Fruit fly (Drosophila melanogaster) whole organism, wandering third instar larva: ENCODE data around the gene CG7333.

Experiments used
- Abd-B ChIP-seq: fragments of >200 bp; optimal IDR thresholded peaks from 2 replicates; lab custom pipeline; 2017; ENCODE audit warnings: missing biosample characterization, missing genetic modification characterization
- CG32264 ChIP-seq: fragments of 200-800 bp; sonication (Bioruptor generic); optimal IDR thresholded peaks from 2 replicates; lab custom pipeline; 2016; ENCODE audit warnings: missing biosample characterization, missing genetic modification characterization
- CG9705 ChIP-seq: fragments of 200-800 bp; sonication (Bioruptor generic); optimal IDR thresholded peaks from 2 replicates; lab custom pipeline; 2018; ENCODE audit warnings: missing biosample characterization, mild to moderate bottlenecking, missing genetic modification characterization
- Dfd ChIP-seq: fragments of >200 bp; optimal IDR thresholded peaks from 2 replicates; lab custom pipeline; 2017; ENCODE audit warnings: missing biosample characterization, missing genetic modification characterization
- Dif ChIP-seq: fragments of 200-275, 200-300 bp; sonication (Bioruptor generic); optimal IDR thresholded peaks from 2 replicates; lab custom pipeline; 2018; ENCODE audit warnings: missing biosample characterization, missing genetic modification characterization; ENCODE audit not compliant: partially characterized antibody
- GATAd ChIP-seq: sonication (Bioruptor generic); optimal IDR thresholded peaks from 2 replicates; lab custom pipeline; 2016; ENCODE audit warnings: missing biosample characterization, missing genetic modification characterization
- HLH106 ChIP-seq: fragments of 200-800 bp; optimal IDR thresholded peaks from 3 replicates; lab custom pipeline; 2019; ENCODE audit warnings: missing biosample characterization, mild to moderate bottlenecking, missing genetic modification characterization, moderate library complexity
- Hnf4 ChIP-seq: fragments of 200-800 bp; sonication (Bioruptor generic); optimal IDR thresholded peaks from 2 replicates; lab custom pipeline; 2016; ENCODE audit warnings: missing biosample characterization, mild to moderate bottlenecking, missing genetic modification characterization
- Hr78 ChIP-seq: fragments of >200 bp; optimal IDR thresholded peaks from 2 replicates; lab custom pipeline; 2017; ENCODE audit warnings: missing biosample characterization, missing genetic modification characterization
- Hr83 ChIP-seq: fragments of 200-300 bp; sonication (Bioruptor generic); optimal IDR thresholded peaks from 2 replicates; lab custom pipeline; 2016; ENCODE audit warnings: missing biosample characterization, mild to moderate bottlenecking, missing genetic modification characterization, moderate library complexity; ENCODE audit not compliant: poor library complexity, severe bottlenecking
- Jra ChIP-seq: sonication (Bioruptor generic); optimal IDR thresholded peaks from 2 replicates; lab custom pipeline; 2016; ENCODE audit warnings: missing biosample characterization, missing genetic modification characterization
- Mio ChIP-seq: sonication (Bioruptor generic); optimal IDR thresholded peaks from 2 replicates; lab custom pipeline; 2016; ENCODE audit warnings: missing biosample characterization, missing genetic modification characterization
- Myc ChIP-seq: fragments of >200 bp; optimal IDR thresholded peaks from 2 replicates; lab custom pipeline; 2017
- N ChIP-seq: fragments of >200 bp; optimal IDR thresholded peaks from 2 replicates; lab custom pipeline; 2018; ENCODE audit warnings: missing biosample characterization, missing external identifiers, missing genetic modification characterization
- OdsH ChIP-seq: fragments of 200-800 bp; sonication (Bioruptor generic); optimal IDR thresholded peaks from 2 replicates; lab custom pipeline; 2016; ENCODE audit warnings: missing biosample characterization, mild to moderate bottlenecking, missing genetic modification characterization
- Rel ChIP-seq, 2 experiments: fragments of 200-800 bp; sonication (Bioruptor generic) in 1 of 2; optimal IDR thresholded peaks; 2 replicates in 1 of 2; 3 replicates in 1 of 2; lab custom pipeline; 2016 to 2019; ENCODE audit warnings: mild to moderate bottlenecking in 2 of 2, missing biosample characterization in 2 of 2, missing genetic modification characterization in 2 of 2, moderate library complexity in 1 of 2
- Sp1 ChIP-seq: fragments of 200-800 bp; sonication (Bioruptor generic); optimal IDR thresholded peaks from 3 replicates; lab custom pipeline; 2019; ENCODE audit warnings: missing biosample characterization, mild to moderate bottlenecking, missing genetic modification characterization, moderate library complexity
- Vsx2 ChIP-seq: fragments of 200-300, 225-300 bp; sonication (Bioruptor generic); optimal IDR thresholded peaks from 2 replicates; lab custom pipeline; 2018; ENCODE audit warnings: missing biosample characterization, missing genetic modification characterization; ENCODE audit not compliant: partially characterized antibody
- br ChIP-seq: fragments of 200-800 bp; sonication (Bioruptor generic); optimal IDR thresholded peaks from 2 replicates; lab custom pipeline; 2016; ENCODE audit warnings: missing biosample characterization, missing genetic modification characterization
- brk ChIP-seq: fragments of 200-800 bp; sonication (Bioruptor generic); optimal IDR thresholded peaks from 2 replicates; lab custom pipeline; 2016; ENCODE audit warnings: missing biosample characterization, mild to moderate bottlenecking, missing genetic modification characterization
- dl ChIP-seq, 2 experiments: fragments of 175-275, 200-275 bp in 1 of 2; fragments of 200-275 bp in 1 of 2; sonication (Bioruptor generic); optimal IDR thresholded peaks; lab custom pipeline; 2018; ENCODE audit warnings: mild to moderate bottlenecking in 2 of 2, missing biosample characterization in 2 of 2, missing genetic modification characterization in 2 of 2, moderate library complexity in 2 of 2; ENCODE audit not compliant: partially characterized antibody in 2 of 2, insufficient read depth in 1 of 2
- dmrt93B ChIP-seq: fragments of 200-800 bp; sonication (Bioruptor generic); optimal IDR thresholded peaks from 2 replicates; lab custom pipeline; 2018; ENCODE audit warnings: missing biosample characterization, mild to moderate bottlenecking, missing genetic modification characterization
- dsf ChIP-seq: sonication (Bioruptor generic); optimal IDR thresholded peaks from 2 replicates; lab custom pipeline; 2016; ENCODE audit warnings: missing biosample characterization, missing genetic modification characterization, borderline replicate concordance
- ey ChIP-seq: fragments of 200-800 bp; sonication (Bioruptor generic); optimal IDR thresholded peaks from 2 replicates; lab custom pipeline; 2016; ENCODE audit warnings: missing biosample characterization, missing genetic modification characterization
- foxo ChIP-seq, 2 experiments: fragments of 200-800 bp; sonication (Bioruptor generic); optimal IDR thresholded peaks; 2 replicates in 1 of 2; 3 replicates in 1 of 2; lab custom pipeline; 2016 to 2017; ENCODE audit warnings: missing biosample characterization in 2 of 2, missing genetic modification characterization in 2 of 2
- fru ChIP-seq: fragments of 200-800 bp; sonication (Bioruptor generic); optimal IDR thresholded peaks from 3 replicates; lab custom pipeline; 2016; ENCODE audit warnings: missing biosample characterization, mild to moderate bottlenecking, missing genetic modification characterization
- h ChIP-seq: fragments of 200-800 bp; sonication (Bioruptor generic); optimal IDR thresholded peaks from 3 replicates; lab custom pipeline; 2016; ENCODE audit warnings: missing biosample characterization, mild to moderate bottlenecking, missing genetic modification characterization
- jim ChIP-seq: fragments of 175-275, 200-325 bp; sonication (Bioruptor generic); optimal IDR thresholded peaks from 2 replicates; lab custom pipeline; 2016; ENCODE audit warnings: missing biosample characterization, mild to moderate bottlenecking, missing genetic modification characterization
- pan ChIP-seq: fragments of >200 bp; optimal IDR thresholded peaks from 2 replicates; lab custom pipeline; 2017
- psq ChIP-seq: fragments of 200-800 bp; sonication (Bioruptor generic); optimal IDR thresholded peaks from 3 replicates; lab custom pipeline; 2017; ENCODE audit warnings: missing biosample characterization, mild to moderate bottlenecking, missing genetic modification characterization, moderate library complexity
- rgr ChIP-seq: fragments of 200-800 bp; sonication (Bioruptor generic); optimal IDR thresholded peaks from 3 replicates; lab custom pipeline; 2016; ENCODE audit warnings: missing biosample characterization, mild to moderate bottlenecking, missing genetic modification characterization
- sage ChIP-seq: fragments of 200-800 bp; sonication (Bioruptor generic); optimal IDR thresholded peaks from 2 replicates; lab custom pipeline; 2016; ENCODE audit warnings: missing biosample characterization, mild to moderate bottlenecking, missing genetic modification characterization
- sv ChIP-seq: fragments of 200-800 bp; sonication (Bioruptor generic); optimal IDR thresholded peaks from 3 replicates; lab custom pipeline; 2016; ENCODE audit warnings: missing biosample characterization, missing genetic modification characterization
- tai ChIP-seq: sonication (Bioruptor generic); optimal IDR thresholded peaks from 2 replicates; lab custom pipeline; 2016; ENCODE audit warnings: missing biosample characterization, missing genetic modification characterization
- usp ChIP-seq: fragments of >200 bp; optimal IDR thresholded peaks from 2 replicates; lab custom pipeline; 2017; ENCODE audit warnings: missing biosample characterization, missing genetic modification characterization
- woc ChIP-seq: sonication (Bioruptor generic); optimal IDR thresholded peaks from 2 replicates; lab custom pipeline; 2016; ENCODE audit warnings: missing biosample characterization, mild to moderate bottlenecking, missing genetic modification characterization

Gene CG7333

dm6 chr3R:19634649-19635048 lies 34.2 kb downstream of the CG7333 start, which contains the start of gene CG34138:
CG34138 (plus strand) TSS chr3R:19634949.
- TF ChIP-seq Dif (GFP tag; lab: Kevin White, UChicago) (no peak), h (GFP tag; lab: Kevin White, UChicago) (no peak), brk (GFP tag; lab: Kevin White, UChicago) (no peak), psq (GFP tag; lab: Kevin White, UChicago) (no peak), Mio (GFP tag; lab: Kevin White, UChicago) (no peak), rgr (GFP tag; lab: Kevin White, UChicago) (no peak), woc (no peak), GATAd (GFP tag; lab: Kevin White, UChicago) (no peak), ey (GFP tag; lab: Kevin White, UChicago) (no peak), N (GFP tag; lab: Kevin White, UChicago) (no peak), dsf (GFP tag; lab: Kevin White, UChicago) (no peak), CG9705 (GFP tag; lab: Kevin White, UChicago) (no peak), OdsH (GFP tag; lab: Kevin White, UChicago) (no peak), foxo (GFP tag; optimal IDR thresholded peaks at IDR 0.05; lab: Kevin White, UChicago) (no peak)

dm6 chr3R:19638004-19638403 lies 37.6 kb downstream of the CG7333 start:
- TF ChIP-seq ey (GFP tag; lab: Kevin White, UChicago) (no peak), GATAd (GFP tag; lab: Kevin White, UChicago) (no peak), fru (GFP tag; lab: Kevin White, UChicago) (no peak)

- TF ChIP-seq tai (GFP tag; lab: Kevin White, UChicago) (no peak), ey (GFP tag; lab: Kevin White, UChicago) (no peak), h (GFP tag; lab: Kevin White, UChicago) (no peak), CG9705 (GFP tag; lab: Kevin White, UChicago) (no peak), brk (GFP tag; lab: Kevin White, UChicago) (no peak), sv (GFP tag; lab: Kevin White, UChicago) (no peak), Mio (GFP tag; lab: Kevin White, UChicago) (no peak), Dif (GFP tag; lab: Kevin White, UChicago) (peak; percentile 12), br (peak; percentile 30), dmrt93B (GFP tag; lab: Kevin White, UChicago) (no peak), woc (no peak), Myc (lab: Kevin White, UChicago) (no peak), Rel (GFP tag; optimal IDR thresholded peaks at IDR 0.05; lab: Kevin White, UChicago) (no peak), Rel (tag; optimal IDR thresholded peaks at IDR 0.05; lab: Kevin White, UChicago) (peak; percentile 93), GATAd (GFP tag; lab: Kevin White, UChicago) (no peak), rgr (GFP tag; lab: Kevin White, UChicago) (no peak), Abd-B (no peak), dl (GFP tag; optimal IDR thresholded peaks at IDR 0.05; lab: Kevin White, UChicago; ENCODE audit: insufficient read depth in 1 of 2, partially characterized antibody in 2 of 2) (peak; percentile 54 to 55), CG32264 (GFP tag; lab: Kevin White, UChicago) (no peak)
These were observed 40.6 kb downstream of the CG7333 start for dm6 chr3R:19641058-19641457.

- TF ChIP-seq pan (lab: Kevin White, UChicago) (no peak), Myc (lab: Kevin White, UChicago) (no peak), CG9705 (GFP tag; lab: Kevin White, UChicago) (peak; percentile 25), woc (peak; percentile 12), jim (GFP tag; lab: Kevin White, UChicago) (no peak), usp (GFP tag; lab: Kevin White, UChicago) (no peak), dmrt93B (GFP tag; lab: Kevin White, UChicago) (peak; percentile 18), HLH106 (tag; lab: Kevin White, UChicago) (peak; percentile 83), ey (GFP tag; lab: Kevin White, UChicago) (peak; percentile 54), GATAd (GFP tag; lab: Kevin White, UChicago) (no peak), Hnf4 (peak; percentile 64), Sp1 (GFP tag; lab: Kevin White, UChicago) (peak; percentile 88), psq (GFP tag; lab: Kevin White, UChicago) (peak; percentile 66), rgr (GFP tag; lab: Kevin White, UChicago) (peak; percentile 86), sv (GFP tag; lab: Kevin White, UChicago) (peak; percentile 13), dl (GFP tag; optimal IDR thresholded peaks at IDR 0.05; lab: Kevin White, UChicago; ENCODE audit: insufficient read depth in 1 of 2, partially characterized antibody in 2 of 2) (no peak), h (GFP tag; lab: Kevin White, UChicago) (peak; percentile 89), Hr83 (peak; percentile 56), Dfd (GFP tag; lab: Kevin White, UChicago) (no peak), fru (GFP tag; lab: Kevin White, UChicago) (peak; percentile 76), OdsH (GFP tag; lab: Kevin White, UChicago) (peak; percentile 82), sage (GFP tag; lab: Kevin White, UChicago) (peak; percentile 16), dsf (GFP tag; lab: Kevin White, UChicago) (peak; percentile 30), Dif (GFP tag; lab: Kevin White, UChicago) (no peak), tai (GFP tag; lab: Kevin White, UChicago) (no peak), Abd-B (no peak), Rel (GFP tag; optimal IDR thresholded peaks at IDR 0.05; lab: Kevin White, UChicago) (peak; percentile 24), Rel (tag; optimal IDR thresholded peaks at IDR 0.05; lab: Kevin White, UChicago) (no peak), foxo (GFP tag; optimal IDR thresholded peaks at IDR 0.05; lab: Kevin White, UChicago) (peak in 1 of 2 experiments; percentile 79), br (peak; percentile 65), brk (GFP tag; lab: Kevin White, UChicago) (peak; percentile 76), Hr78 (GFP tag; lab: Kevin White, UChicago) (no peak), N (GFP tag; lab: Kevin White, UChicago) (no peak), Jra (peak; percentile 44), Vsx2 (GFP tag; lab: Kevin White, UChicago) (no peak), CG32264 (GFP tag; lab: Kevin White, UChicago) (peak; percentile 57)
These were observed 41.1 kb downstream of the CG7333 start for dm6 chr3R:19641498-19642065.
